Fruit fly (Drosophila melanogaster) whole organism, embryonic: Measurements from ENCODE around the gene tank.

ENCODE experiments used
- CG10321 ChIP-seq: fragments of 200-800 bp; sonication (Bioruptor generic); IDR thresholded peaks from 2 replicates; pipeline ENCODE4 v1.3.6; 2022; ENCODE audit warnings: missing biosample characterization, missing genetic modification characterization
- CG11504 ChIP-seq: fragments of 200-800 bp; sonication (Bioruptor generic); optimal IDR thresholded peaks from 3 replicates; lab custom pipeline; 2019; ENCODE audit warnings: missing biosample characterization, mild to moderate bottlenecking, missing genetic modification characterization, moderate library complexity
- CG11723 ChIP-seq: fragments of 200-800 bp; sonication (Bioruptor generic); optimal IDR thresholded peaks from 2 replicates; lab custom pipeline; 2017; ENCODE audit warnings: missing biosample characterization, mild to moderate bottlenecking, missing genetic modification characterization
- CG12659 ChIP-seq: fragments of 200-800 bp; sonication (Bioruptor generic); optimal IDR thresholded peaks from 3 replicates; lab custom pipeline; 2017; ENCODE audit warnings: mild to moderate bottlenecking, missing biosample characterization, missing genetic modification reagents, missing genetic modification characterization
- CG13296 ChIP-seq: fragments of 200-800 bp; sonication (Bioruptor generic); optimal IDR thresholded peaks from 3 replicates; lab custom pipeline; 2018; ENCODE audit warnings: missing biosample characterization, mild to moderate bottlenecking, missing genetic modification characterization
- CG14050 ChIP-seq: fragments of 200-800 bp; sonication (Bioruptor generic); IDR thresholded peaks from 3 replicates; pipeline ENCODE4 v1.3.6; 2022; ENCODE audit warnings: missing biosample characterization, missing genetic modification characterization
- CG14860 ChIP-seq: fragments of 200-800 bp; sonication (Bioruptor generic); IDR thresholded peaks from 3 replicates; pipeline ENCODE4 v1.3.6; 2022; ENCODE audit warnings: missing biosample characterization, missing genetic modification characterization; ENCODE audit not compliant: partially characterized antibody
- CG15011 ChIP-seq: fragments of 200-800 bp; sonication (Bioruptor generic); optimal IDR thresholded peaks from 3 replicates; lab custom pipeline; 2018; ENCODE audit warnings: missing biosample characterization, mild to moderate bottlenecking, missing genetic modification characterization
- CG15269 ChIP-seq: fragments of 200-800 bp; sonication (Bioruptor generic); optimal IDR thresholded peaks from 2 replicates; lab custom pipeline; 2018; ENCODE audit warnings: missing biosample characterization, mild to moderate bottlenecking, missing genetic modification characterization, moderate library complexity
- CG15514 ChIP-seq: fragments of 200-800 bp; sonication (Bioruptor generic); optimal IDR thresholded peaks from 3 replicates; lab custom pipeline; 2017; ENCODE audit warnings: missing biosample characterization, missing genetic modification characterization, mild to moderate bottlenecking, moderate library complexity, missing genetic modification reagents
- CG15696 ChIP-seq: fragments of 200-800 bp; sonication (Bioruptor generic); optimal IDR thresholded peaks from 2 replicates; lab custom pipeline; 2019; ENCODE audit warnings: missing biosample characterization, mild to moderate bottlenecking, missing genetic modification characterization, moderate library complexity
- CG2120 ChIP-seq: fragments of 200-800 bp; sonication (Bioruptor generic); optimal IDR thresholded peaks from 3 replicates; lab custom pipeline; 2016; ENCODE audit warnings: missing biosample characterization, missing genetic modification characterization
- CG30020 ChIP-seq: fragments of 200-800 bp; optimal IDR thresholded peaks from 2 replicates; lab custom pipeline; 2019; ENCODE audit warnings: missing biosample characterization, mild to moderate bottlenecking, missing genetic modification characterization, moderate library complexity
- CG32767 ChIP-seq: fragments of 200-800 bp; sonication (Bioruptor generic); IDR thresholded peaks from 2 replicates; pipeline ENCODE4 v1.3.6; 2022; ENCODE audit warnings: missing biosample characterization, missing genetic modification characterization
- CG3726 ChIP-seq: fragments of 200-800 bp; sonication (Bioruptor generic); IDR thresholded peaks from 3 replicates; pipeline ENCODE4, ENCODE4 v1.3.6; 2022; ENCODE audit warnings: missing biosample characterization, missing genetic modification characterization
- CG42726 ChIP-seq: fragments of 200-800 bp; sonication (Bioruptor generic); IDR thresholded peaks from 2 replicates; pipeline ENCODE4 v1.3.6; 2022; ENCODE audit warnings: missing biosample characterization, missing genetic modification characterization; ENCODE audit not compliant: partially characterized antibody
- CG4617 ChIP-seq: fragments of 200-800 bp; sonication (Bioruptor generic); optimal IDR thresholded peaks from 3 replicates; lab custom pipeline; 2016; ENCODE audit warnings: missing biosample characterization, missing genetic modification characterization, borderline replicate concordance
- CG4707 ChIP-seq: fragments of 200-800 bp; sonication (Bioruptor generic); optimal IDR thresholded peaks from 2 replicates; lab custom pipeline; 2018; ENCODE audit warnings: missing biosample characterization, mild to moderate bottlenecking, missing genetic modification characterization, moderate library complexity
- CG6175 ChIP-seq: fragments of 200-800 bp; sonication (Bioruptor generic); IDR thresholded peaks from 3 replicates; pipeline ENCODE4 v1.3.6; 2022; ENCODE audit warnings: missing biosample characterization, missing genetic modification characterization
- CG6254 ChIP-seq: fragments of 200-800 bp; sonication (Bioruptor generic); optimal IDR thresholded peaks from 3 replicates; lab custom pipeline; 2017; ENCODE audit warnings: mild to moderate bottlenecking, missing biosample characterization, missing genetic modification reagents, missing genetic modification characterization
- CG7372 ChIP-seq: fragments of 200-800 bp; sonication (Bioruptor generic); IDR thresholded peaks from 2 replicates; pipeline ENCODE4 v1.3.6; 2022; ENCODE audit warnings: missing biosample characterization, missing genetic modification characterization
- CkIIα-i1 ChIP-seq: fragments of 200-800 bp; sonication (Bioruptor generic); IDR thresholded peaks from 2 replicates; pipeline ENCODE4 v1.3.6; 2022; ENCODE audit warnings: missing biosample characterization, missing genetic modification characterization
- HLH54F ChIP-seq: fragments of 200-800 bp; sonication (Bioruptor generic); optimal IDR thresholded peaks from 3 replicates; lab custom pipeline; 2016; ENCODE audit warnings: missing biosample characterization, missing genetic modification characterization
- Hr3 ChIP-seq: fragments of 200-800 bp; sonication (Bioruptor generic); optimal IDR thresholded peaks from 3 replicates; lab custom pipeline; 2016; ENCODE audit warnings: missing biosample characterization, missing genetic modification characterization
- Lim3 ChIP-seq: fragments of 200-800 bp; sonication (Bioruptor generic); IDR thresholded peaks from 2 replicates; pipeline ENCODE4 v1.3.6; 2022; ENCODE audit warnings: missing biosample characterization, missing genetic modification characterization
- Trl ChIP-seq, 3 experiments: fragments of >200 bp in 2 of 3; fragments of 200-800 bp in 1 of 3; sonication (Bioruptor generic) in 1 of 3; optimal IDR thresholded peaks; 2 replicates in 1 of 3; 3 replicates in 2 of 3; lab custom pipeline; 2016 to 2017; ENCODE audit warnings: missing biosample characterization in 1 of 3, missing genetic modification characterization in 1 of 3
- YL-1 ChIP-seq: fragments of 200-800 bp; sonication (Bioruptor generic); optimal IDR thresholded peaks from 3 replicates; lab custom pipeline; 2017; ENCODE audit warnings: missing biosample characterization, mild to moderate bottlenecking, missing genetic modification characterization
- ac ChIP-seq: fragments of 200-800 bp; sonication (Bioruptor generic); optimal IDR thresholded peaks from 3 replicates; lab custom pipeline; 2017; ENCODE audit warnings: missing biosample characterization, mild to moderate bottlenecking, missing genetic modification characterization
- az2 ChIP-seq: fragments of 200-800 bp; sonication (Bioruptor generic); optimal IDR thresholded peaks from 3 replicates; lab custom pipeline; 2016; ENCODE audit warnings: missing biosample characterization, missing genetic modification characterization
- bbx ChIP-seq: fragments of 200-800 bp; sonication (Bioruptor generic); IDR thresholded peaks from 2 replicates; pipeline ENCODE4 v1.3.6; 2022; ENCODE audit warnings: missing biosample characterization, missing genetic modification characterization; ENCODE audit not compliant: partially characterized antibody
- crp ChIP-seq, 2 experiments: fragments of 200-800 bp; sonication (Bioruptor generic); optimal IDR thresholded peaks; 2 replicates in 1 of 2; 3 replicates in 1 of 2; lab custom pipeline; 2017; ENCODE audit warnings: missing biosample characterization in 2 of 2, missing genetic modification characterization in 2 of 2, mild to moderate bottlenecking in 1 of 2, moderate library complexity in 1 of 2
- dan ChIP-seq: fragments of 200-800 bp; sonication (Bioruptor generic); IDR thresholded peaks from 2 replicates; pipeline ENCODE4 v1.3.6; 2022; ENCODE audit warnings: missing biosample characterization, missing genetic modification characterization
- danr ChIP-seq: fragments of 200-800 bp; sonication (Bioruptor generic); IDR thresholded peaks from 2 replicates; pipeline ENCODE4 v1.3.6; 2022; ENCODE audit warnings: missing biosample characterization, missing genetic modification characterization
- emc ChIP-seq: fragments of 200-800 bp; sonication (Bioruptor generic); optimal IDR thresholded peaks from 2 replicates; lab custom pipeline; 2016; ENCODE audit warnings: missing biosample characterization, missing genetic modification characterization
- ewg ChIP-seq: fragments of 200-800 bp; sonication (Bioruptor generic); optimal IDR thresholded peaks from 3 replicates; lab custom pipeline; 2017; ENCODE audit warnings: mild to moderate bottlenecking, missing biosample characterization, missing genetic modification reagents, missing genetic modification characterization
- gcm ChIP-seq: fragments of 200-800 bp; sonication (Bioruptor generic); optimal IDR thresholded peaks from 2 replicates; lab custom pipeline; 2019; ENCODE audit warnings: missing biosample characterization, mild to moderate bottlenecking, missing genetic modification characterization, moderate library complexity
- grn ChIP-seq: fragments of 200-800 bp; sonication (Bioruptor generic); optimal IDR thresholded peaks from 3 replicates; lab custom pipeline; 2017; ENCODE audit warnings: missing biosample characterization, missing genetic modification characterization
- gro ChIP-seq: fragments of 200-800 bp; sonication (Bioruptor generic); optimal IDR thresholded peaks from 2 replicates; lab custom pipeline; 2016; ENCODE audit warnings: missing biosample characterization, missing genetic modification characterization
- h ChIP-seq: fragments of >200 bp; optimal IDR thresholded peaks from 2 replicates; lab custom pipeline; 2017
- hbn ChIP-seq: fragments of 200-800 bp; sonication (Bioruptor generic); IDR thresholded peaks from 2 replicates; pipeline ENCODE4 v1.3.6; 2022; ENCODE audit warnings: missing biosample characterization, missing genetic modification characterization; ENCODE audit not compliant: partially characterized antibody
- insv ChIP-seq, 2 experiments: fragments of 200-800 bp; sonication (Bioruptor generic); optimal IDR thresholded peaks; 3 replicates each; lab custom pipeline; 2016 to 2018; ENCODE audit warnings: missing biosample characterization in 2 of 2, missing genetic modification characterization in 2 of 2
- kah ChIP-seq: fragments of 200-800 bp; sonication (Bioruptor generic); optimal IDR thresholded peaks from 2 replicates; lab custom pipeline; 2018; ENCODE audit warnings: missing biosample characterization, mild to moderate bottlenecking, missing genetic modification characterization
- klu ChIP-seq: fragments of 200-800 bp; sonication (Bioruptor generic); IDR thresholded peaks from 2 replicates; pipeline ENCODE4 v1.3.6; 2022; ENCODE audit warnings: missing biosample characterization, missing genetic modification characterization
- nau ChIP-seq: fragments of 200-800 bp; sonication (Bioruptor generic); optimal IDR thresholded peaks from 3 replicates; lab custom pipeline; 2017; ENCODE audit warnings: missing biosample characterization, mild to moderate bottlenecking, missing genetic modification characterization, missing genetic modification reagents
- pum ChIP-seq: fragments of 200-800 bp; sonication (Bioruptor generic); optimal IDR thresholded peaks from 2 replicates; lab custom pipeline; 2016; ENCODE audit warnings: missing biosample characterization, missing genetic modification characterization
- scrt ChIP-seq: fragments of 200-800 bp; sonication (Bioruptor generic); optimal IDR thresholded peaks from 2 replicates; lab custom pipeline; 2018; ENCODE audit warnings: missing biosample characterization, mild to moderate bottlenecking, missing genetic modification characterization, moderate library complexity
- sens ChIP-seq: fragments of 200-800 bp; sonication (Bioruptor generic); peaks from one replicate; lab custom pipeline; 2016; ENCODE audit warnings: missing biosample characterization, missing genetic modification characterization
- sna ChIP-seq: fragments of 200-800 bp; sonication (Bioruptor generic); IDR thresholded peaks from 2 replicates; pipeline ENCODE4 v1.3.6; 2022; ENCODE audit warnings: missing biosample characterization, missing genetic modification characterization; ENCODE audit not compliant: partially characterized antibody
- tap ChIP-seq: fragments of 200-800 bp; optimal IDR thresholded peaks from 3 replicates; lab custom pipeline; 2019; ENCODE audit warnings: missing biosample characterization, mild to moderate bottlenecking, missing genetic modification characterization, moderate library complexity
- yki ChIP-seq: fragments of >200 bp; optimal IDR thresholded peaks from 3 replicates; lab custom pipeline; 2018

tank gene

dm6 chr2L:4821319-4821717, 16.5 kb downstream of the tank start (continued):
- TF ChIP-seq CG42726 (GFP tag; lab: Robert Waterston, UW), result 0 out of 2 replicates have a peak, but pooled peaks have one; percentile 25
- no peak for TF ChIP-seq ewg
- TF ChIP-seq dan (GFP tag; lab: Robert Waterston, UW), result no peak
- peak; percentile 8 for TF ChIP-seq emc (GFP tag; lab: Kevin White, UChicago)
- no peak for TF ChIP-seq CG6175
- TF ChIP-seq sna (GFP tag; lab: Robert Waterston, UW), result no peak
- TF ChIP-seq klu (GFP tag; lab: Robert Waterston, UW), result no peak
- TF ChIP-seq Lim3, result peak; percentile 31; the same call in 1 of the 2 replicates
- TF ChIP-seq tap (tag; lab: Kevin White, UChicago), result no peak
- TF ChIP-seq CkIIα-i1 (GFP tag; lab: Robert Waterston, UW), result no peak
- TF ChIP-seq scrt, result peak; percentile 67
- TF ChIP-seq gcm, result peak; percentile 17
- no peak for TF ChIP-seq bbx
- TF ChIP-seq crp (GFP tag; optimal IDR thresholded peaks at IDR 0.05; lab: Kevin White, UChicago), result peak in 1 of 2 experiments; percentile 14
- TF ChIP-seq HLH54F (GFP tag; lab: Kevin White, UChicago), result peak; percentile 36
- no peak for TF ChIP-seq h (lab: Kevin White, UChicago)
- 0 out of 2 replicates have a peak, but pooled peaks have one; percentile 28 for TF ChIP-seq danr (GFP tag; lab: Robert Waterston, UW)
- peak; percentile 57 for TF ChIP-seq CG14050 (GFP tag; lab: Robert Waterston, UW)
- peak; percentile 69 for TF ChIP-seq CG12659 (GFP tag; lab: Kevin White, UChicago)
- peak; percentile 30 for TF ChIP-seq CG30020 (tag; lab: Kevin White, UChicago)
- peak; percentile 74 for TF ChIP-seq CG15269 (tag; lab: Kevin White, UChicago)
- TF ChIP-seq insv (GFP tag; optimal IDR thresholded peaks at IDR 0.05; lab: Kevin White, UChicago), result no peak
- TF ChIP-seq CG15514, result peak; percentile 59
- peak; percentile 44 for TF ChIP-seq az2 (GFP tag; lab: Kevin White, UChicago)
- TF ChIP-seq CG3726 (GFP tag; lab: Robert Waterston, UW), result no peak
- TF ChIP-seq CG11504 (tag; lab: Kevin White, UChicago), result peak; percentile 83
- TF ChIP-seq CG2120 (GFP tag; lab: Kevin White, UChicago), result peak; percentile 72
- no peak for TF ChIP-seq CG10321 (GFP tag; lab: Robert Waterston, UW)
- TF ChIP-seq CG4707 (GFP tag; lab: Kevin White, UChicago), result no peak
- peak; percentile 56 for TF ChIP-seq gro (GFP tag; lab: Kevin White, UChicago)
- TF ChIP-seq CG15696, result peak; percentile 26
- peak; percentile 15 for TF ChIP-seq CG11723 (GFP tag; lab: Kevin White, UChicago)
- no peak for TF ChIP-seq Trl (optimal IDR thresholded peaks at IDR 0.05; lab: Kevin White, UChicago)
- peak; percentile 50 for TF ChIP-seq Trl (GFP tag; optimal IDR thresholded peaks at IDR 0.05; lab: Kevin White, UChicago)
- TF ChIP-seq CG15011 (GFP tag; lab: Kevin White, UChicago), result peak; percentile 63
- no peak for TF ChIP-seq hbn (GFP tag; lab: Robert Waterston, UW)
- TF ChIP-seq grn (GFP tag; lab: Kevin White, UChicago), result no peak
- TF ChIP-seq CG32767, result no peak; the same call in 1 of the 2 replicates
- peak; percentile 42 for TF ChIP-seq Hr3 (GFP tag; lab: Kevin White, UChicago)
- TF ChIP-seq sens (GFP tag; lab: Kevin White, UChicago), result peak; percentile 72
- peak; percentile 75 for TF ChIP-seq CG7372
- TF ChIP-seq ac (GFP tag; lab: Kevin White, UChicago), result no peak
- no peak for TF ChIP-seq pum (GFP tag; lab: Kevin White, UChicago)
- peak; percentile 36 for TF ChIP-seq kah (GFP tag; lab: Kevin White, UChicago)
- peak; percentile 88 for TF ChIP-seq CG13296
- TF ChIP-seq CG6254 (GFP tag; lab: Kevin White, UChicago), result peak; percentile 10
- TF ChIP-seq nau, result peak; percentile 63
- TF ChIP-seq CG14860 (GFP tag; lab: Robert Waterston, UW), result no peak
- TF ChIP-seq yki (lab: Kevin White, UChicago), result no peak
- TF ChIP-seq YL-1, result no peak
- no peak for TF ChIP-seq CG4617
